Worm (Caenorhabditis elegans): ENCODE data around the gene nhr-269.

The nhr-269 gene

DNA sequence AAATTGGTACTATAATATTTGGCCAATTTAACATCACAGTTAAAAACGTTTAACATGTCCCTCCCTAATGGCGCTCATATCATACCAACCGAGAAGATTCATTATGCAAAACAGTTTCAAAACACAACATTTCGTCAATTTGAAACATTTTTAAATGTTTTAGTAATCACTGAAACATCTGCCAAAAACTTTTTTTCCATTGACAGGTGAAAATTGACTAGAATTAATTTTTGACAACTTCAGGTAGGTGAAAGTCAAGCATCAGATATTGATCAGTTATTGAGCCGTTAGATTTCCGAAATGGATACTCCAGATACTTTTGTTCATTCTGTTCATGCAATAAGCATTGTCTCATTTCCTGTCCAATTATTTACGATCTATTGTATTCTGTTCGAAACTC, 37.3 kb upstream of the nhr-269 start, which contains the start of gene srh-257:
Gene srh-257 (plus strand): TSS at position 301 of the 400 bp plus-strand sequence.
- TF ChIP-seq sptf-1 (tag; optimal IDR thresholded peaks at IDR 0.05): no peak
- no peak for TF ChIP-seq zip-8 (tag; optimal IDR thresholded peaks at IDR 0.05)
- TF ChIP-seq cnd-1 (tag; optimal IDR thresholded peaks at IDR 0.05): no peak
- TF ChIP-seq nhr-237 (tag; optimal IDR thresholded peaks at IDR 0.05): no peak
- no peak for TF ChIP-seq lin-32 (GFP tag; optimal IDR thresholded peaks at IDR 0.05)
- no peak for TF ChIP-seq nhr-12 (tag; optimal IDR thresholded peaks at IDR 0.05)
- TF ChIP-seq sem-2 (GFP tag; optimal IDR thresholded peaks at IDR 0.05): no peak
- no peak for TF ChIP-seq unc-39 (tag; optimal IDR thresholded peaks at IDR 0.05)
- TF ChIP-seq nhr-76 (tag; optimal IDR thresholded peaks at IDR 0.05): no peak
- no peak for TF ChIP-seq tbx-8 (GFP tag; optimal IDR thresholded peaks at IDR 0.05)

DNA sequence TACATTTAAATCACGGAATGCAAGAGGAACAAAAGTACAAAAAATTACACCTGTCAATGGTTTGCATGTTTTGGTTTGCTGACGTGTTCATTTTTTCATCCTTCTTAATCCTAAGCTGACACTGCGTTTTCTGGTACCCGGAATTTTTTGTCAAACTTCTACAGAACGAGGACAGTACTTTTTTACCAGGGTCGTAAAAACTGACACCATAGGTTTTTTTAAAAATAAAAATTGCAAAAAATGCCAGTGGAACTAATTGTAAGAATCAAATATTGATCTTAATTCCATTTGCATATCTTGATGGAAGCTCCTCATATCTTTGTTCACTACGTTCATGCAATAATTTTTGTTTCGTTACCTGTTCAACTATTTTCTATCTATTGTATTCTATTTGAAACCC, 35.3 kb upstream of the nhr-269 start, which contains the start of gene srh-258:
Gene srh-258 (plus strand): TSS at position 301 of the 400 bp plus-strand sequence.
- TF ChIP-seq mab-5 (tag; optimal IDR thresholded peaks at IDR 0.05) (no peak), blmp-1 (tag; optimal IDR thresholded peaks at IDR 0.05) (no peak), lin-32 (GFP tag; optimal IDR thresholded peaks at IDR 0.05) (no peak), unc-120 (tag; optimal IDR thresholded peaks at IDR 0.05; ENCODE audit: poor library complexity, severe bottlenecking) (no peak), drap-1 (GFP tag; optimal IDR thresholded peaks at IDR 0.05) (no peak), lin-13 (tag; optimal IDR thresholded peaks at IDR 0.05) (no peak), mls-2 (tag; optimal IDR thresholded peaks at IDR 0.05) (no peak)

- no peak for TF ChIP-seq ham-2 (GFP tag; optimal IDR thresholded peaks at IDR 0.05)
- no peak for TF ChIP-seq nhr-76 (tag; optimal IDR thresholded peaks at IDR 0.05)
- TF ChIP-seq ztf-11 (tag; optimal IDR thresholded peaks at IDR 0.05): no peak
- no peak for TF ChIP-seq mep-1 (tag; optimal IDR thresholded peaks at IDR 0.05)
- no peak for TF ChIP-seq unc-120 (tag; optimal IDR thresholded peaks at IDR 0.05; ENCODE audit: poor library complexity, severe bottlenecking)
- TF ChIP-seq sem-2 (GFP tag; optimal IDR thresholded peaks at IDR 0.05): no peak
- TF ChIP-seq hlh-1 (tag; optimal IDR thresholded peaks at IDR 0.05): no peak
- no peak for TF ChIP-seq pha-4 (tag; optimal IDR thresholded peaks at IDR 0.05)
- no peak for TF ChIP-seq mls-2 (tag; optimal IDR thresholded peaks at IDR 0.05)
- no peak for TF ChIP-seq lsy-2 (tag; optimal IDR thresholded peaks at IDR 0.05)
- TF ChIP-seq ceh-83 (GFP tag; optimal IDR thresholded peaks at IDR 0.05): no peak
- no peak for TF ChIP-seq nhr-12 (tag; optimal IDR thresholded peaks at IDR 0.05)
- no peak for TF ChIP-seq snpc-4 (tag; optimal IDR thresholded peaks at IDR 0.05)
- no peak for TF ChIP-seq unc-62 (GFP tag; optimal IDR thresholded peaks at IDR 0.05)
- TF ChIP-seq elt-1 (tag; optimal IDR thresholded peaks at IDR 0.05; ENCODE audit: borderline replicate concordance, insufficient read depth): no peak
- no peak for TF ChIP-seq sptf-1 (tag; optimal IDR thresholded peaks at IDR 0.05)
- TF ChIP-seq nhr-2 (tag; optimal IDR thresholded peaks at IDR 0.05): no peak
These were observed 32.3 kb upstream of the nhr-269 start, which contains the start of gene fbxa-135 for ce11 chrV:15401856-15402314. Gene fbxa-135 (plus strand): TSS chrV:15402264.

DNA sequence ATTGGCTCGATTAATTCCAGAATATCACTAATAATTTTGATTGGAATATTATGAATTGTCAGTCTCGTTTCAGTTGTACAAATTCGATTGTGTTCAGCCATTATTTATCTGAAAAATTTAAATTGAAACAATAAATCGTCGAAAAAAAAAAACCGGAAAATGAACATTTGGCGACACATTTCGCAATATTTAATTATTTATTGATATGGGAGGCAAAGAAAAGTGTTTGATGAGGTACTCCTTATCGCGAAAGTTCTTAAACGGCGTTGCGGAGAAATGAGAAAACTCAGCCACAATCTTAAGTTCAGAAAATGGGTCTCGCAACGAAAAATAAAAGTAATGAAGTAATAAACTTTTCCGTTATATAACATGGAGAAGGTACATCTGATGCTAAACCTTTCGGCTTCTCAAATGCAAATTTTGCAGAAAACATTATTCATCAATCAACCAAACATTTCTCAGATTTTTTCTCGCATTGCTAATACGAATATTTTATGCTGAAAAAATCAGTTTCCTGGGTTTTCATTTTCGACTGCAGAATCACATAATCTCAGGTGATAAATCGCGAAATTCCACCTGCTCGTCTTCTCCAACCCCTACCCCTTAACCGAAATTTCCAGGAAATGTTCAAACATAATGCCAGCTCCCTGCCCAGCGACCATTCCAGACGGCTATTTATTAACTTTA, 30.2 kb upstream of the nhr-269 start, which contains the start of the genes T06E6.15 and sri-7:
Gene T06E6.15 (minus strand): TSS at position 101 of the 687 bp plus-strand sequence.
Gene sri-7 (plus strand): TSS at position 637 of the 687 bp plus-strand sequence.
- TF ChIP-seq snpc-4 (tag; optimal IDR thresholded peaks at IDR 0.05) (no peak), ces-1 (GFP tag; optimal IDR thresholded peaks at IDR 0.05) (no peak), flh-1 (GFP tag; optimal IDR thresholded peaks at IDR 0.05) (no peak), ceh-39 (tag; optimal IDR thresholded peaks at IDR 0.05) (no peak), drap-1 (GFP tag; optimal IDR thresholded peaks at IDR 0.05) (no peak), ceh-83 (GFP tag; optimal IDR thresholded peaks at IDR 0.05) (no peak), sptf-1 (tag; optimal IDR thresholded peaks at IDR 0.05) (no peak), nhr-76 (tag; optimal IDR thresholded peaks at IDR 0.05) (no peak), mep-1 (tag; optimal IDR thresholded peaks at IDR 0.05) (no peak), nhr-2 (tag; optimal IDR thresholded peaks at IDR 0.05) (no peak), hlh-1 (tag; optimal IDR thresholded peaks at IDR 0.05) (no peak), pha-4 (tag; optimal IDR thresholded peaks at IDR 0.05) (no peak), zip-8 (tag; optimal IDR thresholded peaks at IDR 0.05) (no peak), unc-120 (tag; optimal IDR thresholded peaks at IDR 0.05; ENCODE audit: poor library complexity, severe bottlenecking) (no peak), sem-2 (GFP tag; optimal IDR thresholded peaks at IDR 0.05) (no peak), cnd-1 (tag; optimal IDR thresholded peaks at IDR 0.05) (no peak), M03D4.4 (tag; optimal IDR thresholded peaks at IDR 0.05) (no peak), lsy-2 (tag; optimal IDR thresholded peaks at IDR 0.05) (no peak)

All from whole organism, mixed stage, embryonic.